Worm (Caenorhabditis elegans): ENCODE data around the gene cest-30.

Gene cest-30

ce11 chrV:5223044-5223443 is 39.9 kb downstream of the cest-30 start, which contains the start of gene Y49G5B.1:
TSS of gene Y49G5B.1 (plus strand) at chrV:5223367.
- no peak for TF ChIP-seq dpl-1 (GFP tag; optimal IDR thresholded peaks at IDR 0.05)
- TF ChIP-seq lin-1 (GFP tag; IDR thresholded peaks at IDR 0.05) = no peak
- TF ChIP-seq F37D6.2 (tag; optimal IDR thresholded peaks at IDR 0.05) = no peak
- no peak for TF ChIP-seq nhr-77 (tag; optimal IDR thresholded peaks at IDR 0.05)
- peak; percentile 6 for TF ChIP-seq nhr-28 (tag; optimal IDR thresholded peaks at IDR 0.05)
- TF ChIP-seq tra-1 (GFP tag; IDR thresholded peaks at IDR 0.05) = no peak
- TF ChIP-seq hmg-1.1 (GFP tag; IDR thresholded peaks at IDR 0.05) = no peak
- no peak for TF ChIP-seq nhr-48 (tag; optimal IDR thresholded peaks at IDR 0.05)
- TF ChIP-seq ceh-28 (tag; optimal IDR thresholded peaks at IDR 0.05) = no peak
- no peak for TF ChIP-seq ama-1 (optimal IDR thresholded peaks at IDR 0.05)
- TF ChIP-seq duxl-1 (tag; optimal IDR thresholded peaks at IDR 0.05; ENCODE audit: poor library complexity) = no peak
- no peak for TF ChIP-seq daf-19 (GFP tag; conservative IDR thresholded peaks at IDR 0.05)
- no peak for TF ChIP-seq ceh-62 (tag; optimal IDR thresholded peaks at IDR 0.05)
- peak; percentile 87 for TF ChIP-seq aha-1 (tag)
- no peak for TF ChIP-seq lir-3 (tag; optimal IDR thresholded peaks at IDR 0.05)
- no peak for TF ChIP-seq dve-1 (tag; optimal IDR thresholded peaks at IDR 0.05; ENCODE audit: insufficient read depth)
- no peak for TF ChIP-seq nhr-10 (tag; optimal IDR thresholded peaks at IDR 0.05)
- TF ChIP-seq nhr-25 (tag; optimal IDR thresholded peaks at IDR 0.05; ENCODE audit: borderline replicate concordance, insufficient read depth) = no peak
- no peak for TF ChIP-seq daf-16 (GFP tag; optimal IDR thresholded peaks at IDR 0.05)
- TF ChIP-seq daf-16 (tag; optimal IDR thresholded peaks at IDR 0.05) = no peak
- TF ChIP-seq aly-2 (tag; optimal IDR thresholded peaks at IDR 0.05) = no peak
- no peak for TF ChIP-seq tag-97 (GFP tag; IDR thresholded peaks at IDR 0.05)
- TF ChIP-seq ceh-44 (GFP tag; IDR thresholded peaks at IDR 0.05) = no peak
- no peak for TF ChIP-seq zip-11 (GFP tag; IDR thresholded peaks at IDR 0.05)
- peak; percentile 6 for TF ChIP-seq pqm-1 (tag; optimal IDR thresholded peaks at IDR 0.05)
- no peak for TF ChIP-seq php-3 (GFP tag; IDR thresholded peaks at IDR 0.05)
- TF ChIP-seq ZK337.2 (GFP tag; IDR thresholded peaks at IDR 0.05) = no peak
- no peak for TF ChIP-seq Y105C5A.15 (GFP tag; IDR thresholded peaks at IDR 0.05)
- TF ChIP-seq dmd-6 (GFP tag; IDR thresholded peaks at IDR 0.05) = peak; percentile 49
- no peak for TF ChIP-seq snpc-1.2 (GFP tag; IDR thresholded peaks at IDR 0.05)
- TF ChIP-seq set-16 (GFP tag; IDR thresholded peaks at IDR 0.05) = no peak
- no peak for TF ChIP-seq mxl-2 (GFP tag; conservative IDR thresholded peaks at IDR 0.05)
- TF ChIP-seq lin-29 (GFP tag; IDR thresholded peaks at IDR 0.05) = no peak

ce11 chrV:5213674-5214073 is 49.2 kb downstream of the cest-30 start:
- TF ChIP-seq nhr-25 (tag; optimal IDR thresholded peaks at IDR 0.05; ENCODE audit: borderline replicate concordance, insufficient read depth) = no peak
- no peak for TF ChIP-seq gei-8 (GFP tag; optimal IDR thresholded peaks at IDR 0.05)
- TF ChIP-seq pqm-1 (tag; optimal IDR thresholded peaks at IDR 0.05) = no peak
- no peak for TF ChIP-seq unc-39 (tag; optimal IDR thresholded peaks at IDR 0.05)
- TF ChIP-seq R02D3.7 (tag; optimal IDR thresholded peaks at IDR 0.05) = no peak
- no peak for TF ChIP-seq lim-7 (GFP tag; IDR thresholded peaks at IDR 0.05)
- TF ChIP-seq cey-2 (tag; optimal IDR thresholded peaks at IDR 0.05; ENCODE audit: borderline replicate concordance, insufficient read depth) = no peak
- no peak for TF ChIP-seq lin-13 (GFP tag; optimal IDR thresholded peaks at IDR 0.05)
- no peak for TF ChIP-seq aly-2 (tag; optimal IDR thresholded peaks at IDR 0.05)
- no peak for TF ChIP-seq nhr-6 (tag; optimal IDR thresholded peaks at IDR 0.05)
- TF ChIP-seq zip-2 (tag; optimal IDR thresholded peaks at IDR 0.05) = no peak
- TF ChIP-seq Y5F2A.4 (GFP tag; optimal IDR thresholded peaks at IDR 0.05) = no peak
- TF ChIP-seq zag-1 (tag; optimal IDR thresholded peaks at IDR 0.05) = no peak
- no peak for TF ChIP-seq mep-1 (tag; optimal IDR thresholded peaks at IDR 0.05)
- no peak for TF ChIP-seq dpl-1 (GFP tag; optimal IDR thresholded peaks at IDR 0.05)

Measured in whole organism, L4 larva.